Worm (Caenorhabditis elegans): ENCODE data around the gene F38A5.6.

DNA sequence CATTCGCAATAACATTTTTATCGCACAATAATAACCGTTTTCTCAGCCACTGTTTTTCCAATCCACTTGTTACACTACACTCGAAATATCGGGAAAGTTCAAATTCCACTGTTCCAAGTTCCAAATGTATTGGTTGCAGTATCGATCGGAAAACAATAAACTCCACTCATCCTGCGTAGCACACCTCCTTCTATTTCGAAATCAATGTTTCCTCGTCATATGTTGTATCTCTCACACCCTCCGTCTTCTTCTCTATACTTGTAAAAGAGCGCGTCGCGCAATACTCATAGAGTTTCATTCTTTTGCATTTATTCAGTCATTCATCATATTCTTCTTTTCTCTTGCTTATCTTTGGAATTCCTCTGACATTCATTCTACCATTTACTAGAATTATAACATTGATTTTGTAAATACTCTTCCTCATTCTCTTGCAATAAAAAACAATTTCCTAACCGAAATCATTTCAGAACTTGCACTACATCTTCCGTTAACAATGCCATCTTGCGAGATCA, 4.1 kb upstream of the F38A5.6 start, which contains the start of gene sup-36:
- TF ChIP-seq F13C5.2 (tag; optimal IDR thresholded peaks at IDR 0.05): no peak
- TF ChIP-seq flt-1 (GFP tag; IDR thresholded peaks at IDR 0.05): no peak
- TF ChIP-seq ama-1 (optimal IDR thresholded peaks at IDR 0.05): no peak
- TF ChIP-seq hnd-1 (tag; optimal IDR thresholded peaks at IDR 0.05): no peak
- no peak for TF ChIP-seq hmbx-1 (tag; optimal IDR thresholded peaks at IDR 0.05)
- TF ChIP-seq tra-4 (tag; optimal IDR thresholded peaks at IDR 0.05): no peak
- no peak for TF ChIP-seq tbx-37 (GFP tag; conservative IDR thresholded peaks at IDR 0.05)
- no peak for TF ChIP-seq sea-1 (GFP tag; conservative IDR thresholded peaks at IDR 0.05)
- TF ChIP-seq ceh-13 (GFP tag; optimal IDR thresholded peaks at IDR 0.05): no peak
- TF ChIP-seq aly-1 (tag; optimal IDR thresholded peaks at IDR 0.05): no peak
- no peak for TF ChIP-seq scrt-1 (GFP tag; IDR thresholded peaks at IDR 0.05)
- no peak for TF ChIP-seq ets-7 (tag; optimal IDR thresholded peaks at IDR 0.05)
- TF ChIP-seq pes-1 (GFP tag; IDR thresholded peaks at IDR 0.05): no peak
- no peak for TF ChIP-seq hmg-4 (GFP tag; optimal IDR thresholded peaks at IDR 0.05)

Measured in whole organism, early embryonic.